Worm (Caenorhabditis elegans): ENCODE data around the gene F09E5.12.

ce11 chrII:5387217-5387616 is 16.7 kb upstream of the F09E5.12 start, which contains the start of gene ccpp-6:
- TF ChIP-seq elt-3 (tag; optimal IDR thresholded peaks at IDR 0.05) (no peak), unc-39 (tag; optimal IDR thresholded peaks at IDR 0.05) (no peak), ztf-11 (tag; optimal IDR thresholded peaks at IDR 0.05) (no peak), snpc-4 (tag; optimal IDR thresholded peaks at IDR 0.05) (no peak), egl-5 (tag; optimal IDR thresholded peaks at IDR 0.05) (no peak), nhr-28 (tag; optimal IDR thresholded peaks at IDR 0.05) (no peak), jun-1 (tag; optimal IDR thresholded peaks at IDR 0.05) (no peak), mdl-1 (tag; optimal IDR thresholded peaks at IDR 0.05) (no peak), nhr-76 (tag; optimal IDR thresholded peaks at IDR 0.05) (no peak), ama-1 (optimal IDR thresholded peaks at IDR 0.05) (no peak), lin-39 (tag; optimal IDR thresholded peaks at IDR 0.05) (no peak), ceh-16 (tag; optimal IDR thresholded peaks at IDR 0.05) (no peak), skn-1 (tag; optimal IDR thresholded peaks at IDR 0.05) (no peak), nhr-77 (tag; optimal IDR thresholded peaks at IDR 0.05) (no peak)
